Worm (Caenorhabditis elegans): ENCODE results near the gene algn-6.

Gene algn-6

ce11 chrII:8016167-8016566, 23.4 kb upstream of the algn-6 start:
- no peak for TF ChIP-seq pqm-1 (tag; optimal IDR thresholded peaks at IDR 0.05)
- no peak for TF ChIP-seq T23F11.4 (GFP tag; optimal IDR thresholded peaks at IDR 0.05)
- TF ChIP-seq nhr-11 (tag; optimal IDR thresholded peaks at IDR 0.05) = no peak
- no peak for TF ChIP-seq fkh-6 (tag; optimal IDR thresholded peaks at IDR 0.05)
- TF ChIP-seq che-1 (tag; optimal IDR thresholded peaks at IDR 0.05) = no peak
- TF ChIP-seq hlh-13 (GFP tag; optimal IDR thresholded peaks at IDR 0.05) = no peak
- TF ChIP-seq ceh-24 (tag; optimal IDR thresholded peaks at IDR 0.05) = no peak
- peak; percentile 69 for TF ChIP-seq hlh-30 (tag; optimal IDR thresholded peaks at IDR 0.05; ENCODE audit: insufficient read depth)

ce11 chrII:8016761-8017160, 22.8 kb upstream of the algn-6 start:
- TF ChIP-seq hlh-30 (tag; optimal IDR thresholded peaks at IDR 0.05; ENCODE audit: insufficient read depth) (peak; percentile 78), ceh-6 (GFP tag; optimal IDR thresholded peaks at IDR 0.05) (no peak)

- TF ChIP-seq pha-4 (tag; optimal IDR thresholded peaks at IDR 0.05) (no peak), nhr-11 (tag; optimal IDR thresholded peaks at IDR 0.05) (no peak), sox-2 (GFP tag; IDR thresholded peaks at IDR 0.05) (no peak), ahr-1 (tag; optimal IDR thresholded peaks at IDR 0.05) (no peak), ceh-24 (tag; optimal IDR thresholded peaks at IDR 0.05) (no peak), ceh-30 (tag; optimal IDR thresholded peaks at IDR 0.05) (no peak), hlh-8 (tag; optimal IDR thresholded peaks at IDR 0.05) (no peak), ets-4 (tag; optimal IDR thresholded peaks at IDR 0.05) (no peak), che-1 (tag; optimal IDR thresholded peaks at IDR 0.05) (no peak), fax-1 (tag; optimal IDR thresholded peaks at IDR 0.05) (no peak), ama-1 (optimal IDR thresholded peaks at IDR 0.05) (no peak), ceh-18 (tag; optimal IDR thresholded peaks at IDR 0.05) (no peak), T23F11.4 (GFP tag; optimal IDR thresholded peaks at IDR 0.05) (no peak), lim-6 (tag; optimal IDR thresholded peaks at IDR 0.05) (no peak)
Observed at ce11 chrII:8017380-8017779, 22.2 kb upstream of the algn-6 start, which contains the start of gene zyg-11. zyg-11 (plus strand) TSS chrII:8017680.

- no peak for TF ChIP-seq sox-2 (GFP tag; IDR thresholded peaks at IDR 0.05)
- no peak for TF ChIP-seq pag-3 (tag; optimal IDR thresholded peaks at IDR 0.05; ENCODE audit: borderline replicate concordance)
- no peak for TF ChIP-seq nhr-232 (tag; optimal IDR thresholded peaks at IDR 0.05)
- no peak for TF ChIP-seq nhr-11 (tag; optimal IDR thresholded peaks at IDR 0.05)
- no peak for TF ChIP-seq ceh-34 (tag; optimal IDR thresholded peaks at IDR 0.05)
- no peak for TF ChIP-seq gmeb-2 (tag; optimal IDR thresholded peaks at IDR 0.05)
- no peak for TF ChIP-seq pqm-1 (tag; optimal IDR thresholded peaks at IDR 0.05)
- no peak for TF ChIP-seq pax-1 (tag; optimal IDR thresholded peaks at IDR 0.05)
- TF ChIP-seq dve-1 (tag; optimal IDR thresholded peaks at IDR 0.05) = no peak
Observed at ce11 chrII:8020580-8021044, 19.0 kb upstream of the algn-6 start.

- TF ChIP-seq fax-1 (tag; optimal IDR thresholded peaks at IDR 0.05) (no peak), ttx-3 (tag; optimal IDR thresholded peaks at IDR 0.05) (no peak), unc-3 (GFP tag; conservative IDR thresholded peaks at IDR 0.05) (no peak), unc-3 (tag; optimal IDR thresholded peaks at IDR 0.05) (no peak), K09A11.1 (tag; optimal IDR thresholded peaks at IDR 0.05; ENCODE audit: insufficient read depth) (no peak), madf-2 (tag; optimal IDR thresholded peaks at IDR 0.05) (no peak), gmeb-2 (tag; optimal IDR thresholded peaks at IDR 0.05) (no peak), K02D7.2 (tag; optimal IDR thresholded peaks at IDR 0.05) (no peak), hlh-30 (tag; optimal IDR thresholded peaks at IDR 0.05; ENCODE audit: insufficient read depth) (no peak), sox-4 (tag; optimal IDR thresholded peaks at IDR 0.05) (no peak), elt-2 (tag; optimal IDR thresholded peaks at IDR 0.05) (no peak), T23F11.4 (GFP tag; optimal IDR thresholded peaks at IDR 0.05) (no peak)
Observed at ce11 chrII:8022461-8022860, 17.1 kb upstream of the algn-6 start, which contains the start of gene hda-2. hda-2 (minus strand) TSS chrII:8022561.

ce11 chrII:8027663-8028062, 11.9 kb upstream of the algn-6 start, which contains the start of gene swsn-7:
swsn-7 (minus strand) TSS chrII:8027763.
- no peak for TF ChIP-seq hlh-8 (tag; optimal IDR thresholded peaks at IDR 0.05)
- no peak for TF ChIP-seq ceh-48 (tag; optimal IDR thresholded peaks at IDR 0.05)
- no peak for TF ChIP-seq madf-2 (tag; optimal IDR thresholded peaks at IDR 0.05)
- TF ChIP-seq fkh-10 (GFP tag; optimal IDR thresholded peaks at IDR 0.05) = no peak
- TF ChIP-seq C08G9.2 (tag; optimal IDR thresholded peaks at IDR 0.05) = no peak

Measured in whole organism, late embryonic.